Fruit fly (Drosophila melanogaster) whole organism, embryonic: Measurements from ENCODE around the gene CG17625.
A peak's percentile ranks its signal among the peaks of the same experiment; 100 is the strongest.

Experiments
- B-H1 ChIP-seq: fragments of 200-800 bp; sonication (Bioruptor generic); IDR thresholded peaks from 3 replicates; pipeline ENCODE4 v1.3.6; 2022; ENCODE audit warnings: missing biosample characterization, missing genetic modification characterization
- CG10267 ChIP-seq: fragments of 200-800 bp; sonication (Bioruptor generic); optimal IDR thresholded peaks from 2 replicates; lab custom pipeline; 2018; ENCODE audit warnings: missing biosample characterization, mild to moderate bottlenecking, missing genetic modification characterization, moderate library complexity
- CG10431 ChIP-seq: fragments of 200-800 bp; sonication (Bioruptor generic); optimal IDR thresholded peaks from 3 replicates; lab custom pipeline; 2018; ENCODE audit warnings: missing biosample characterization, mild to moderate bottlenecking, missing genetic modification characterization
- CG10543 ChIP-seq: fragments of 200-800 bp; sonication (Bioruptor generic); optimal IDR thresholded peaks from 3 replicates; lab custom pipeline; 2017; ENCODE audit warnings: missing biosample characterization, mild to moderate bottlenecking, missing genetic modification characterization, moderate library complexity
- CG11456 ChIP-seq: fragments of 200-800 bp; sonication (Bioruptor generic); IDR thresholded peaks from 3 replicates; pipeline ENCODE4 v1.3.6; 2022; ENCODE audit warnings: missing biosample characterization, missing genetic modification characterization
- CG11695 ChIP-seq: fragments of 200-800 bp; sonication (Bioruptor generic); IDR thresholded peaks from 3 replicates; pipeline ENCODE4 v1.3.6; 2022; ENCODE audit warnings: missing biosample characterization, missing genetic modification characterization
- CG12391 ChIP-seq: fragments of 200-800 bp; sonication (Bioruptor generic); optimal IDR thresholded peaks from 3 replicates; lab custom pipeline; 2018; ENCODE audit warnings: missing biosample characterization, mild to moderate bottlenecking, missing genetic modification characterization, moderate library complexity
- CG12769 ChIP-seq: fragments of 200-800 bp; sonication (Bioruptor generic); optimal IDR thresholded peaks from 2 replicates; lab custom pipeline; 2019; ENCODE audit warnings: missing biosample characterization, mild to moderate bottlenecking, missing genetic modification characterization, moderate library complexity
- CG1529 ChIP-seq: fragments of 200-800 bp; sonication (Bioruptor generic); optimal IDR thresholded peaks from 3 replicates; lab custom pipeline; 2018; ENCODE audit warnings: missing biosample characterization, missing genetic modification characterization
- CG1647 ChIP-seq: fragments of 200-800 bp; sonication (Bioruptor generic); optimal IDR thresholded peaks from 3 replicates; lab custom pipeline; 2016; ENCODE audit warnings: missing biosample characterization, missing genetic modification characterization
- CG17612 ChIP-seq: fragments of 200-800 bp; sonication (Bioruptor generic); IDR thresholded peaks from 2 replicates; pipeline ENCODE4 v1.3.6; 2022; ENCODE audit warnings: missing biosample characterization, missing genetic modification characterization
- CG17802 ChIP-seq: fragments of 200-800 bp; sonication (Bioruptor generic); optimal IDR thresholded peaks from 2 replicates; lab custom pipeline; 2018; ENCODE audit warnings: missing biosample characterization, mild to moderate bottlenecking, missing genetic modification characterization, moderate library complexity
- CG17912 ChIP-seq: fragments of 200-800 bp; sonication (Bioruptor generic); optimal IDR thresholded peaks from 2 replicates; lab custom pipeline; 2018; ENCODE audit warnings: missing biosample characterization, mild to moderate bottlenecking, missing genetic modification characterization
- CG1832 ChIP-seq: fragments of 200-800 bp; sonication (Bioruptor generic); optimal IDR thresholded peaks from 2 replicates; lab custom pipeline; 2017; ENCODE audit warnings: missing biosample characterization, mild to moderate bottlenecking, missing genetic modification characterization, inconsistent platforms
- CG18764 ChIP-seq: fragments of 200-800 bp; sonication (Bioruptor generic); optimal IDR thresholded peaks from 3 replicates; lab custom pipeline; 2016; ENCODE audit warnings: missing biosample characterization, missing genetic modification characterization
- CG31388 ChIP-seq: fragments of 200-800 bp; sonication (Bioruptor generic); optimal IDR thresholded peaks from 2 replicates; lab custom pipeline; 2016; ENCODE audit warnings: missing biosample characterization, missing genetic modification characterization
- CG3407 ChIP-seq: fragments of 200-800 bp; sonication (Bioruptor generic); optimal IDR thresholded peaks from 2 replicates; lab custom pipeline; 2018; ENCODE audit warnings: missing biosample characterization, mild to moderate bottlenecking, missing genetic modification characterization
- CG4360 ChIP-seq: fragments of 200-800 bp; sonication (Bioruptor generic); IDR thresholded peaks from 2 replicates; pipeline ENCODE4 v1.3.6; 2022; ENCODE audit warnings: missing biosample characterization, missing genetic modification characterization
- CG6654 ChIP-seq: fragments of 200-800 bp; sonication (Bioruptor generic); optimal IDR thresholded peaks from 2 replicates; lab custom pipeline; 2017; ENCODE audit warnings: missing biosample characterization, mild to moderate bottlenecking, missing genetic modification characterization
- CG6791 ChIP-seq: fragments of 200-800 bp; sonication (Bioruptor generic); IDR thresholded peaks from 3 replicates; pipeline ENCODE4 v1.3.6; 2022; ENCODE audit warnings: missing biosample characterization, missing genetic modification characterization; ENCODE audit not compliant: partially characterized antibody
- CG8765 ChIP-seq: fragments of 200-800 bp; sonication (Bioruptor generic); IDR thresholded peaks from 2 replicates; pipeline ENCODE4 v1.3.6; 2022; ENCODE audit warnings: missing biosample characterization, missing genetic modification characterization
- CHES-1-like ChIP-seq: fragments of 200-800 bp; sonication (Bioruptor generic); optimal IDR thresholded peaks from 2 replicates; lab custom pipeline; 2016; ENCODE audit warnings: missing biosample characterization, missing genetic modification characterization
- Dad ChIP-seq: fragments of 200-800 bp; sonication (Bioruptor generic); optimal IDR thresholded peaks from 3 replicates; lab custom pipeline; 2016; ENCODE audit warnings: missing biosample characterization, missing genetic modification characterization
- Drgx ChIP-seq: fragments of 200-800 bp; sonication (Bioruptor generic); IDR thresholded peaks from 2 replicates; pipeline ENCODE4 v1.3.6; 2022; ENCODE audit warnings: missing biosample characterization, missing genetic modification characterization
- Fer2 ChIP-seq: fragments of 200-800 bp; sonication (Bioruptor generic); optimal IDR thresholded peaks from 2 replicates; lab custom pipeline; 2018; ENCODE audit warnings: missing biosample characterization, mild to moderate bottlenecking, missing genetic modification characterization, moderate library complexity
- HmgZ ChIP-seq: fragments of 200-800 bp; sonication (Bioruptor generic); optimal IDR thresholded peaks from 2 replicates; lab custom pipeline; 2018; ENCODE audit warnings: missing biosample characterization, mild to moderate bottlenecking, missing genetic modification characterization
- Hr78 ChIP-seq, 2 experiments: fragments of 200-800 bp in 1 of 2; fragments of >200 bp in 1 of 2; sonication (Bioruptor generic) in 1 of 2; optimal IDR thresholded peaks; 2 replicates each; lab custom pipeline; 2017 to 2019; ENCODE audit warnings: missing biosample characterization in 2 of 2, missing genetic modification characterization in 2 of 2, mild to moderate bottlenecking in 1 of 2, moderate library complexity in 1 of 2
- Lpt ChIP-seq: fragments of >200 bp; optimal IDR thresholded peaks from 2 replicates; lab custom pipeline; 2018; ENCODE audit warnings: missing biosample characterization, missing genetic modification characterization
- Mad ChIP-seq: fragments of 200-800 bp; sonication (Bioruptor generic); optimal IDR thresholded peaks from 2 replicates; lab custom pipeline; 2016; ENCODE audit warnings: missing biosample characterization, missing genetic modification characterization
- Oaz ChIP-seq: fragments of 200-800 bp; sonication (Bioruptor generic); IDR thresholded peaks from 2 replicates; pipeline ENCODE4 v1.3.6; 2022; ENCODE audit warnings: missing biosample characterization, missing genetic modification characterization
- abd-A ChIP-seq: fragments of 200-800 bp; sonication (Bioruptor generic); optimal IDR thresholded peaks from 3 replicates; lab custom pipeline; 2019; ENCODE audit warnings: missing biosample characterization, mild to moderate bottlenecking, missing genetic modification characterization, moderate library complexity
- ato ChIP-seq: fragments of 200-800 bp; sonication (Bioruptor generic); IDR thresholded peaks from 2 replicates; pipeline ENCODE4 v1.3.6; 2022; ENCODE audit warnings: missing biosample characterization, missing genetic modification characterization; ENCODE audit not compliant: partially characterized antibody
- bigmax ChIP-seq: fragments of 200-800 bp; sonication (Bioruptor generic); optimal IDR thresholded peaks from 2 replicates; lab custom pipeline; 2018; ENCODE audit warnings: missing biosample characterization, mild to moderate bottlenecking, missing genetic modification characterization
- br ChIP-seq: fragments of >200 bp; optimal IDR thresholded peaks from 2 replicates; lab custom pipeline; 2017
- croc ChIP-seq: fragments of 200-800 bp; sonication (Bioruptor generic); conservative IDR thresholded peaks from 3 replicates; pipeline ENCODE4 v1.3.6; 2022; ENCODE audit warnings: missing biosample characterization, missing genetic modification characterization
- dpn ChIP-seq, 2 experiments: fragments of 200-800 bp; sonication (Bioruptor generic); optimal IDR thresholded peaks; 3 replicates each; lab custom pipeline; 2016; ENCODE audit warnings: missing biosample characterization in 2 of 2, missing genetic modification characterization in 2 of 2
- emc ChIP-seq: fragments of 200-800 bp; sonication (Bioruptor generic); optimal IDR thresholded peaks from 2 replicates; lab custom pipeline; 2016; ENCODE audit warnings: missing biosample characterization, missing genetic modification characterization
- ewg ChIP-seq: fragments of 200-800 bp; sonication (Bioruptor generic); optimal IDR thresholded peaks from 3 replicates; lab custom pipeline; 2017; ENCODE audit warnings: mild to moderate bottlenecking, missing biosample characterization, missing genetic modification reagents, missing genetic modification characterization
- ftz-f1 ChIP-seq: fragments of 200-800 bp; sonication (Bioruptor generic); optimal IDR thresholded peaks from 2 replicates; lab custom pipeline; 2016; ENCODE audit warnings: missing biosample characterization, missing genetic modification characterization
- ham ChIP-seq: fragments of 200-800 bp; sonication (Bioruptor generic); IDR thresholded peaks from 2 replicates; pipeline ENCODE4 v1.3.6; 2022; ENCODE audit warnings: missing biosample characterization, missing genetic modification characterization
- her ChIP-seq: fragments of 200-800 bp; sonication (Bioruptor generic); optimal IDR thresholded peaks from 2 replicates; lab custom pipeline; 2016; ENCODE audit warnings: missing biosample characterization, missing genetic modification characterization
- hth ChIP-seq: fragments of >200 bp; optimal IDR thresholded peaks from 2 replicates; lab custom pipeline; 2017; ENCODE audit warnings: inconsistent platforms
- insv ChIP-seq, 2 experiments: fragments of 200-800 bp; sonication (Bioruptor generic); optimal IDR thresholded peaks; 3 replicates each; lab custom pipeline; 2016 to 2018; ENCODE audit warnings: missing biosample characterization in 2 of 2, missing genetic modification characterization in 2 of 2
- jing ChIP-seq: fragments of 200-800 bp; sonication (Bioruptor generic); optimal IDR thresholded peaks from 2 replicates; lab custom pipeline; 2018; ENCODE audit warnings: missing biosample characterization, mild to moderate bottlenecking, missing genetic modification characterization
- mam ChIP-seq: fragments of 200-800 bp; sonication (Bioruptor generic); optimal IDR thresholded peaks from 3 replicates; lab custom pipeline; 2016; ENCODE audit warnings: missing biosample characterization, missing genetic modification characterization
- otp ChIP-seq: fragments of 200-800 bp; sonication (Bioruptor generic); IDR thresholded peaks from 3 replicates; pipeline ENCODE4, ENCODE4 v1.3.6; 2022; ENCODE audit warnings: missing biosample characterization, missing genetic modification characterization
- pnt ChIP-seq: fragments of 200-800 bp; sonication (Bioruptor generic); optimal IDR thresholded peaks from 3 replicates; lab custom pipeline; 2016; ENCODE audit warnings: missing biosample characterization, missing genetic modification characterization
- sisA ChIP-seq: fragments of 200-800 bp; sonication (Bioruptor generic); IDR thresholded peaks from 2 replicates; pipeline ENCODE4 v1.3.6; 2022; ENCODE audit warnings: missing biosample characterization, missing genetic modification characterization
- stc ChIP-seq: fragments of 200-800 bp; sonication (Bioruptor generic); IDR thresholded peaks from 2 replicates; pipeline ENCODE4 v1.3.6; 2022; ENCODE audit warnings: missing biosample characterization, missing genetic modification characterization
- toy ChIP-seq: fragments of 200-800 bp; sonication (Bioruptor generic); IDR thresholded peaks from 2 replicates; pipeline ENCODE4 v1.3.6; 2022; ENCODE audit warnings: missing biosample characterization, missing genetic modification characterization
- vfl ChIP-seq: fragments of 200-800 bp; sonication (Bioruptor generic); optimal IDR thresholded peaks from 2 replicates; lab custom pipeline; 2016; ENCODE audit warnings: missing biosample characterization, missing genetic modification characterization
- wek ChIP-seq: fragments of 200-800 bp; sonication (Bioruptor generic); optimal IDR thresholded peaks from 3 replicates; lab custom pipeline; 2018; ENCODE audit warnings: missing biosample characterization, mild to moderate bottlenecking, missing genetic modification characterization, moderate library complexity

Gene CG17625

dm6 chr3R:22663115-22663514 is 23.5 kb upstream of the CG17625 start (continued):
- TF ChIP-seq dpn (GFP tag; optimal IDR thresholded peaks at IDR 0.05; lab: Kevin White, UChicago) (peak; percentile 48 to 75), CG10431 (GFP tag; lab: Kevin White, UChicago) (no peak), Oaz (GFP tag; lab: Robert Waterston, UW) (peak; percentile 37; the same call in 1 of the 2 replicates), Lpt (GFP tag; lab: Kevin White, UChicago) (no peak), CG1529 (peak; percentile 42), mam (peak; percentile 33), CG11456 (0 out of 3 replicates have a peak, but pooled peaks have one; percentile 11), CG31388 (GFP tag; lab: Kevin White, UChicago) (peak; percentile 11), CG6654 (no peak), abd-A (tag; lab: Kevin White, UChicago) (peak; percentile 58), Mad (GFP tag; lab: Kevin White, UChicago) (peak; percentile 20), B-H1 (peak; percentile 41; the same call in 2 of the 3 replicates), Hr78 (GFP tag; optimal IDR thresholded peaks at IDR 0.05; lab: Kevin White, UChicago) (no peak), CG10543 (GFP tag; lab: Kevin White, UChicago) (peak; percentile 11), croc (GFP tag; lab: Robert Waterston, UW) (no peak; the same call in 2 of the 3 replicates), CHES-1-like (peak; percentile 57), CG8765 (GFP tag; lab: Robert Waterston, UW) (no peak), otp (GFP tag; lab: Robert Waterston, UW) (peak; percentile 79), vfl (GFP tag; lab: Kevin White, UChicago) (peak; percentile 13), insv (GFP tag; optimal IDR thresholded peaks at IDR 0.05; lab: Kevin White, UChicago) (no peak), ftz-f1 (no peak), CG12769 (tag; lab: Kevin White, UChicago) (no peak), CG1832 (GFP tag; lab: Kevin White, UChicago) (no peak), CG11695 (GFP tag; lab: Robert Waterston, UW) (peak; percentile 33; the same call in 1 of the 3 replicates), ewg (GFP tag; lab: Kevin White, UChicago) (peak; percentile 30), CG17612 (GFP tag; lab: Robert Waterston, UW) (no peak), ham (GFP tag; lab: Robert Waterston, UW) (no peak), br (no peak), bigmax (GFP tag; lab: Kevin White, UChicago) (no peak), Fer2 (peak; percentile 32), emc (GFP tag; lab: Kevin White, UChicago) (no peak), wek (GFP tag; lab: Kevin White, UChicago) (no peak), CG17802 (no peak), ato (GFP tag; lab: Robert Waterston, UW) (no peak), CG12391 (tag; lab: Kevin White, UChicago) (peak; percentile 78), pnt (GFP tag; lab: Kevin White, UChicago) (peak; percentile 49), CG17912 (no peak), CG4360 (0 out of 2 replicates have a peak, but pooled peaks have one; percentile 13), her (peak; percentile 35), CG6791 (GFP tag; lab: Robert Waterston, UW) (no peak), HmgZ (tag; lab: Kevin White, UChicago) (peak; percentile 42), CG1647 (GFP tag; lab: Kevin White, UChicago) (no peak), sisA (GFP tag; lab: Robert Waterston, UW) (peak; percentile 56), jing (peak; percentile 63), hth (lab: Kevin White, UChicago) (no peak), CG10267 (tag; lab: Kevin White, UChicago) (peak; percentile 37), toy (GFP tag; lab: Robert Waterston, UW) (no peak), Dad (GFP tag; lab: Kevin White, UChicago) (no peak), Drgx (GFP tag; lab: Robert Waterston, UW) (no peak), CG3407 (GFP tag; lab: Kevin White, UChicago) (peak; percentile 42), stc (GFP tag; lab: Robert Waterston, UW) (peak; percentile 63; the same call in 1 of the 2 replicates), CG18764 (GFP tag; lab: Kevin White, UChicago) (peak; percentile 36)
